Fruit fly (Drosophila melanogaster) whole organism, embryonic: Measurements from ENCODE around the gene CG31636.
A peak's percentile ranks its signal among the peaks of the same experiment; 100 is the strongest.

ENCODE experiments used
- Abd-B ChIP-seq: fragments of 200-800 bp; sonication (Bioruptor generic); optimal IDR thresholded peaks from 2 replicates; lab custom pipeline; 2018; ENCODE audit warnings: missing biosample characterization, mild to moderate bottlenecking, missing genetic modification characterization, moderate library complexity
- B-H2 ChIP-seq: fragments of 200-800 bp; sonication (Bioruptor generic); optimal IDR thresholded peaks from 2 replicates; lab custom pipeline; 2018; ENCODE audit warnings: missing biosample characterization, mild to moderate bottlenecking, missing genetic modification characterization
- Bgb ChIP-seq: fragments of 200-800 bp; sonication (Bioruptor generic); IDR thresholded peaks from 2 replicates; pipeline ENCODE4 v1.3.6; 2022; ENCODE audit warnings: missing biosample characterization, missing genetic modification characterization; ENCODE audit not compliant: partially characterized antibody
- CG10267 ChIP-seq: fragments of 200-800 bp; sonication (Bioruptor generic); optimal IDR thresholded peaks from 2 replicates; lab custom pipeline; 2018; ENCODE audit warnings: missing biosample characterization, mild to moderate bottlenecking, missing genetic modification characterization, moderate library complexity
- CG10431 ChIP-seq: fragments of 200-800 bp; sonication (Bioruptor generic); optimal IDR thresholded peaks from 3 replicates; lab custom pipeline; 2018; ENCODE audit warnings: missing biosample characterization, mild to moderate bottlenecking, missing genetic modification characterization
- CG11093 ChIP-seq: fragments of 200-800 bp; sonication (Bioruptor generic); IDR thresholded peaks from 3 replicates; pipeline ENCODE4 v1.3.6; 2022; ENCODE audit warnings: missing biosample characterization, missing genetic modification characterization
- CG11247 ChIP-seq: fragments of 200-800 bp; sonication (Bioruptor generic); IDR thresholded peaks from 2 replicates; pipeline ENCODE4 v1.3.6; 2022; ENCODE audit warnings: missing biosample characterization, missing genetic modification characterization
- CG11456 ChIP-seq: fragments of 200-800 bp; sonication (Bioruptor generic); IDR thresholded peaks from 3 replicates; pipeline ENCODE4 v1.3.6; 2022; ENCODE audit warnings: missing biosample characterization, missing genetic modification characterization
- CG12155 ChIP-seq: fragments of 200-800 bp; sonication (Bioruptor generic); optimal IDR thresholded peaks from 3 replicates; lab custom pipeline; 2016; ENCODE audit warnings: missing biosample characterization, missing genetic modification characterization
- CG15269 ChIP-seq: fragments of 200-800 bp; sonication (Bioruptor generic); optimal IDR thresholded peaks from 2 replicates; lab custom pipeline; 2018; ENCODE audit warnings: missing biosample characterization, mild to moderate bottlenecking, missing genetic modification characterization, moderate library complexity
- CG15514 ChIP-seq: fragments of 200-800 bp; sonication (Bioruptor generic); optimal IDR thresholded peaks from 3 replicates; lab custom pipeline; 2017; ENCODE audit warnings: missing biosample characterization, missing genetic modification characterization, mild to moderate bottlenecking, moderate library complexity, missing genetic modification reagents
- CG1603 ChIP-seq: fragments of 200-800 bp; sonication (Bioruptor generic); optimal IDR thresholded peaks from 2 replicates; lab custom pipeline; 2019; ENCODE audit warnings: missing biosample characterization, mild to moderate bottlenecking, missing genetic modification characterization, moderate library complexity
- CG17612 ChIP-seq: fragments of 200-800 bp; sonication (Bioruptor generic); IDR thresholded peaks from 2 replicates; pipeline ENCODE4 v1.3.6; 2022; ENCODE audit warnings: missing biosample characterization, missing genetic modification characterization
- CG2120 ChIP-seq: fragments of 200-800 bp; sonication (Bioruptor generic); optimal IDR thresholded peaks from 3 replicates; lab custom pipeline; 2016; ENCODE audit warnings: missing biosample characterization, missing genetic modification characterization
- CG2678 ChIP-seq: fragments of 200-800 bp; sonication (Bioruptor generic); optimal IDR thresholded peaks from 3 replicates; lab custom pipeline; 2019; ENCODE audit warnings: missing biosample characterization, mild to moderate bottlenecking, missing genetic modification characterization, moderate library complexity
- CG3847 ChIP-seq: fragments of 200-800 bp; sonication (Bioruptor generic); IDR thresholded peaks from 2 replicates; pipeline ENCODE4 v1.3.6; 2022; ENCODE audit warnings: missing biosample characterization, missing genetic modification characterization
- CG4282 ChIP-seq: fragments of 200-800 bp; sonication (Bioruptor generic); optimal IDR thresholded peaks from 2 replicates; lab custom pipeline; 2016; ENCODE audit warnings: missing biosample characterization, missing genetic modification characterization
- CG6791 ChIP-seq: fragments of 200-800 bp; sonication (Bioruptor generic); IDR thresholded peaks from 3 replicates; pipeline ENCODE4 v1.3.6; 2022; ENCODE audit warnings: missing biosample characterization, missing genetic modification characterization; ENCODE audit not compliant: partially characterized antibody
- CG6813 ChIP-seq: fragments of 200-800 bp; sonication (Bioruptor generic); optimal IDR thresholded peaks from 2 replicates; lab custom pipeline; 2017; ENCODE audit warnings: missing biosample characterization, missing genetic modification characterization, mild to moderate bottlenecking, moderate library complexity, missing genetic modification reagents
- CG7786 ChIP-seq: fragments of 200-800 bp; sonication (Bioruptor generic); optimal IDR thresholded peaks from 2 replicates; lab custom pipeline; 2016; ENCODE audit warnings: missing biosample characterization, missing genetic modification characterization
- CG8290 ChIP-seq, 3 experiments: fragments of 200-800 bp; sonication (Bioruptor generic); optimal IDR thresholded peaks; 2 replicates each; lab custom pipeline; 2016 to 2019; ENCODE audit warnings: missing biosample characterization in 3 of 3, missing genetic modification characterization in 3 of 3, mild to moderate bottlenecking in 2 of 3, moderate library complexity in 1 of 3
- CG9797 ChIP-seq: fragments of 200-800 bp; sonication (Bioruptor generic); optimal IDR thresholded peaks from 3 replicates; lab custom pipeline; 2018; ENCODE audit warnings: missing biosample characterization, mild to moderate bottlenecking, missing genetic modification characterization
- Dek ChIP-seq: fragments of 200-800 bp; sonication (Bioruptor generic); optimal IDR thresholded peaks from 3 replicates; lab custom pipeline; 2019; ENCODE audit warnings: missing biosample characterization, mild to moderate bottlenecking, missing genetic modification characterization, moderate library complexity
- Dip2 ChIP-seq: fragments of 200-800 bp; sonication (Bioruptor generic); IDR thresholded peaks from 2 replicates; pipeline ENCODE4 v1.3.6; 2022; ENCODE audit warnings: missing biosample characterization, missing genetic modification characterization
- Doc3 ChIP-seq: fragments of 200-800 bp; sonication (Bioruptor generic); IDR thresholded peaks from 3 replicates; pipeline ENCODE4 v1.3.6; 2022; ENCODE audit warnings: missing biosample characterization, missing genetic modification characterization; ENCODE audit not compliant: partially characterized antibody
- HmgD ChIP-seq: fragments of 200-800 bp; sonication (Bioruptor generic); optimal IDR thresholded peaks from 3 replicates; lab custom pipeline; 2016; ENCODE audit warnings: missing biosample characterization, missing genetic modification characterization
- Hr51 ChIP-seq, 2 experiments: fragments of 200-800 bp; sonication (Bioruptor generic); optimal IDR thresholded peaks; 2 replicates in 1 of 2; 3 replicates in 1 of 2; lab custom pipeline; 2016 to 2018; ENCODE audit warnings: missing biosample characterization in 2 of 2, missing genetic modification characterization in 2 of 2, mild to moderate bottlenecking in 1 of 2, moderate library complexity in 1 of 2
- NC2β ChIP-seq: fragments of 200-800 bp; sonication (Bioruptor generic); optimal IDR thresholded peaks from 2 replicates; lab custom pipeline; 2016; ENCODE audit warnings: missing biosample characterization, missing genetic modification characterization
- Ravus ChIP-seq: fragments of 200-800 bp; sonication (Bioruptor generic); IDR thresholded peaks from 2 replicates; pipeline ENCODE4 v1.3.6; 2022; ENCODE audit warnings: missing biosample characterization, missing genetic modification characterization
- Rfx ChIP-seq: fragments of 200-800 bp; sonication (Bioruptor generic); IDR thresholded peaks from 2 replicates; pipeline ENCODE4 v1.3.6; 2022; ENCODE audit warnings: missing biosample characterization, missing genetic modification characterization
- Rx ChIP-seq: fragments of 200-800 bp; sonication (Bioruptor generic); IDR thresholded peaks from 2 replicates; pipeline ENCODE4 v1.3.6; 2022; ENCODE audit warnings: missing biosample characterization, missing genetic modification characterization
- Scr ChIP-seq: fragments of 200-800 bp; sonication (Bioruptor generic); IDR thresholded peaks from 2 replicates; pipeline ENCODE4 v1.3.6; 2022; ENCODE audit warnings: missing biosample characterization, missing genetic modification characterization; ENCODE audit not compliant: partially characterized antibody
- TFAM ChIP-seq: fragments of 200-800 bp; sonication (Bioruptor generic); optimal IDR thresholded peaks from 2 replicates; lab custom pipeline; 2017; ENCODE audit warnings: missing biosample characterization, missing genetic modification characterization, inconsistent platforms
- ara ChIP-seq: fragments of 200-800 bp; sonication (Bioruptor generic); IDR thresholded peaks from 2 replicates; pipeline ENCODE4 v1.3.6; 2022; ENCODE audit warnings: missing biosample characterization, missing genetic modification characterization
- bcd ChIP-seq: fragments of 200-800 bp; sonication (Bioruptor generic); optimal IDR thresholded peaks from 2 replicates; lab custom pipeline; 2017; ENCODE audit warnings: missing biosample characterization, mild to moderate bottlenecking, missing genetic modification characterization
- cg ChIP-seq: fragments of 200-800 bp; sonication (Bioruptor generic); optimal IDR thresholded peaks from 3 replicates; lab custom pipeline; 2019; ENCODE audit warnings: missing biosample characterization, mild to moderate bottlenecking, missing genetic modification characterization, moderate library complexity
- dpn ChIP-seq, 2 experiments: fragments of 200-800 bp; sonication (Bioruptor generic); optimal IDR thresholded peaks; 3 replicates each; lab custom pipeline; 2016; ENCODE audit warnings: missing biosample characterization in 2 of 2, missing genetic modification characterization in 2 of 2
- esg ChIP-seq: fragments of 200-800 bp; sonication (Bioruptor generic); conservative IDR thresholded peaks from 2 replicates; pipeline ENCODE4 v1.3.6; 2022; ENCODE audit warnings: missing biosample characterization, missing genetic modification characterization
- fd3F ChIP-seq: fragments of 200-800 bp; sonication (Bioruptor generic); optimal IDR thresholded peaks from 2 replicates; lab custom pipeline; 2018; ENCODE audit warnings: missing biosample characterization, mild to moderate bottlenecking, missing genetic modification characterization, moderate library complexity
- gro ChIP-seq: fragments of 200-800 bp; sonication (Bioruptor generic); optimal IDR thresholded peaks from 2 replicates; lab custom pipeline; 2016; ENCODE audit warnings: missing biosample characterization, missing genetic modification characterization
- gsb ChIP-seq: fragments of 200-800 bp; sonication (Bioruptor generic); IDR thresholded peaks from 2 replicates; pipeline ENCODE4 v1.3.6; 2022; ENCODE audit warnings: missing biosample characterization, missing genetic modification characterization
- gt ChIP-seq: fragments of 200-800 bp; sonication (Bioruptor generic); IDR thresholded peaks from 2 replicates; pipeline ENCODE4 v1.3.6; 2022; ENCODE audit warnings: missing biosample characterization, missing genetic modification characterization
- lilli ChIP-seq: fragments of 200-800 bp; sonication (Bioruptor generic); optimal IDR thresholded peaks from 3 replicates; lab custom pipeline; 2016; ENCODE audit warnings: missing biosample characterization, missing genetic modification characterization
- mam ChIP-seq: fragments of 200-800 bp; sonication (Bioruptor generic); optimal IDR thresholded peaks from 3 replicates; lab custom pipeline; 2016; ENCODE audit warnings: missing biosample characterization, missing genetic modification characterization
- mld ChIP-seq: fragments of 200-800 bp; sonication (Bioruptor generic); IDR thresholded peaks from 3 replicates; pipeline ENCODE4 v1.3.6; 2022; ENCODE audit warnings: missing biosample characterization, missing genetic modification characterization; ENCODE audit not compliant: partially characterized antibody
- pfk ChIP-seq: fragments of 200-800 bp; sonication (Bioruptor generic); optimal IDR thresholded peaks from 2 replicates; lab custom pipeline; 2018; ENCODE audit warnings: missing biosample characterization, mild to moderate bottlenecking, missing genetic modification characterization, moderate library complexity
- ro ChIP-seq: fragments of 200-800 bp; sonication (Bioruptor generic); IDR thresholded peaks from 2 replicates; pipeline ENCODE4 v1.3.6; 2022; ENCODE audit warnings: missing biosample characterization, missing genetic modification characterization
- run ChIP-seq: fragments of 200-800 bp; sonication (Bioruptor generic); optimal IDR thresholded peaks from 3 replicates; lab custom pipeline; 2018; ENCODE audit warnings: missing biosample characterization, mild to moderate bottlenecking, missing genetic modification characterization
- sens-2 ChIP-seq: fragments of 200-800 bp; sonication (Bioruptor generic); IDR thresholded peaks from 2 replicates; pipeline ENCODE4 v1.3.6; 2022; ENCODE audit warnings: missing biosample characterization, missing genetic modification characterization
- sob ChIP-seq: fragments of 200-800 bp; sonication (Bioruptor generic); IDR thresholded peaks from 2 replicates; pipeline ENCODE4 v1.3.6; 2022; ENCODE audit warnings: missing biosample characterization, missing genetic modification characterization

Gene CG31636

dm6 chr2L:6622642-6623162 lies 35.2 kb downstream of the CG31636 start, which contains the start of gene CG34345 (continued):
- TF ChIP-seq Rx (GFP tag; lab: Robert Waterston, UW) = no peak
- TF ChIP-seq CG11247 = no peak
- peak; percentile 91 for TF ChIP-seq CG10267 (tag; lab: Kevin White, UChicago)
- peak; percentile 27 for TF ChIP-seq B-H2 (GFP tag; lab: Kevin White, UChicago)
- no peak for TF ChIP-seq TFAM (GFP tag; lab: Kevin White, UChicago)
- peak; percentile 41; the same call in 1 of the 2 replicates for TF ChIP-seq sob (GFP tag; lab: Robert Waterston, UW)
- peak; percentile 4 for TF ChIP-seq CG12155 (GFP tag; lab: Kevin White, UChicago)
- no peak for TF ChIP-seq NC2β (GFP tag; lab: Kevin White, UChicago)
- peak; percentile 62; the same call in 2 of the 3 replicates for TF ChIP-seq Doc3 (GFP tag; lab: Robert Waterston, UW)
- peak; percentile 20 for TF ChIP-seq HmgD (GFP tag; lab: Kevin White, UChicago)
- TF ChIP-seq CG11093 (GFP tag; lab: Robert Waterston, UW) = no peak
- no peak for TF ChIP-seq CG15269 (tag; lab: Kevin White, UChicago)
- TF ChIP-seq Bgb (GFP tag; lab: Robert Waterston, UW) = peak; percentile 77
- TF ChIP-seq cg = no peak
- peak; percentile 8 to 48 for TF ChIP-seq dpn (GFP tag; optimal IDR thresholded peaks at IDR 0.05; lab: Kevin White, UChicago)
- peak; percentile 60 for TF ChIP-seq CG1603
- peak; percentile 81 for TF ChIP-seq CG6791 (GFP tag; lab: Robert Waterston, UW)
- peak; percentile 36 for TF ChIP-seq CG15514 (GFP tag; lab: Kevin White, UChicago)
- TF ChIP-seq run = no peak
- peak; percentile 58 for TF ChIP-seq Dek (tag; lab: Kevin White, UChicago)
- TF ChIP-seq CG4282 = no peak
- TF ChIP-seq Rfx (GFP tag; lab: Robert Waterston, UW) = peak; percentile 52
- TF ChIP-seq CG8290 (GFP tag; optimal IDR thresholded peaks at IDR 0.05; lab: Kevin White, UChicago) = peak; percentile 57
- TF ChIP-seq CG8290 (tag; optimal IDR thresholded peaks at IDR 0.05; lab: Kevin White, UChicago) = no peak
- TF ChIP-seq Hr51 (GFP tag; optimal IDR thresholded peaks at IDR 0.05; lab: Kevin White, UChicago) = no peak
- no peak for TF ChIP-seq CG7786 (GFP tag; lab: Kevin White, UChicago)
- no peak for TF ChIP-seq CG17612
- peak; percentile 50 for TF ChIP-seq CG2120 (GFP tag; lab: Kevin White, UChicago)
- TF ChIP-seq mld (GFP tag; lab: Robert Waterston, UW) = no peak
- no peak for TF ChIP-seq gsb (GFP tag; lab: Robert Waterston, UW)
- peak; percentile 45 for TF ChIP-seq CG3847 (GFP tag; lab: Robert Waterston, UW)
- no peak for TF ChIP-seq Dip2 (GFP tag; lab: Robert Waterston, UW)
- TF ChIP-seq CG6813 (GFP tag; lab: Kevin White, UChicago) = no peak
- no peak for TF ChIP-seq CG9797 (GFP tag; lab: Kevin White, UChicago)
- peak; percentile 49; the same call in 1 of the 2 replicates for TF ChIP-seq Scr (GFP tag; lab: Robert Waterston, UW)
- no peak for TF ChIP-seq bcd (GFP tag; lab: Kevin White, UChicago)
- no peak for TF ChIP-seq ara (GFP tag; lab: Robert Waterston, UW)
- TF ChIP-seq fd3F (GFP tag; lab: Kevin White, UChicago) = no peak
- TF ChIP-seq CG2678 (tag; lab: Kevin White, UChicago) = no peak
- no peak for TF ChIP-seq sens-2 (GFP tag; lab: Robert Waterston, UW)
- TF ChIP-seq mam (GFP tag; lab: Kevin White, UChicago) = peak; percentile 43
- TF ChIP-seq gt = no peak
- TF ChIP-seq Abd-B (GFP tag; lab: Kevin White, UChicago) = peak; percentile 69
- TF ChIP-seq pfk = no peak
- TF ChIP-seq esg (GFP tag; lab: Robert Waterston, UW) = no peak
- TF ChIP-seq CG10431 (GFP tag; lab: Kevin White, UChicago) = no peak
- TF ChIP-seq ro (GFP tag; lab: Robert Waterston, UW) = no peak
- TF ChIP-seq lilli = peak; percentile 1
- TF ChIP-seq CG11456 (GFP tag; lab: Robert Waterston, UW) = no peak
- no peak for TF ChIP-seq Ravus (GFP tag; lab: Robert Waterston, UW)
- TF ChIP-seq gro (GFP tag; lab: Kevin White, UChicago) = no peak
